Fruit fly (Drosophila melanogaster): ENCODE results near the gene Rpn3.

- TF ChIP-seq B-H2 (GFP tag; optimal IDR thresholded peaks at IDR 0.05) (no peak), Tbp (GFP tag; optimal IDR thresholded peaks at IDR 0.05) (no peak), CG4360 (GFP tag; IDR thresholded peaks at IDR 0.05) (no peak), chif (GFP tag; optimal IDR thresholded peaks at IDR 0.05) (no peak), Jarid2 (GFP tag; optimal IDR thresholded peaks at IDR 0.05) (no peak), sim (GFP tag; IDR thresholded peaks at IDR 0.05) (no peak)
These were observed 32.4 kb upstream of the Rpn3 start for dm6 chr2L:19019160-19019592.
